Worm (Caenorhabditis elegans) whole organism, L4 larva: ENCODE data around the gene H06I04.6.

Source experiments
- F44E2.7 ChIP-seq: fragments of 200-800 bp; sonication (Bioruptor generic); IDR thresholded peaks from 2 replicates; pipeline ENCODE4 v2.1.2; 2022; ENCODE audit warnings: missing genetic modification characterization, missing compliant biosample characterization
- R02D3.7 ChIP-seq: fragments of 150-350 bp; sonication (generic microtip); optimal IDR thresholded peaks from 3 replicates; lab custom pipeline; 2014; ENCODE audit warnings: missing biosample characterization, missing genetic modification characterization
- Y105C5A.15 ChIP-seq: fragments of 200-800 bp; sonication (Bioruptor generic); IDR thresholded peaks from 2 replicates; pipeline ENCODE4 v1.3.6; 2022; ENCODE audit warnings: missing genetic modification characterization, missing compliant biosample characterization
- Y48G9A.11 ChIP-seq: fragments of 200-800 bp; sonication (Bioruptor generic); IDR thresholded peaks from 2 replicates; pipeline ENCODE4 v1.3.6; 2022; ENCODE audit warnings: missing genetic modification reagents, missing genetic modification characterization, missing compliant biosample characterization
- Y5F2A.4 ChIP-seq: fragments of 200-800 bp; sonication (Bioruptor generic); optimal IDR thresholded peaks from 2 replicates; lab custom pipeline; 2018; ENCODE audit warnings: mild to moderate bottlenecking, missing genetic modification characterization, missing compliant biosample characterization
- ama-1 ChIP-seq: fragments of 150-350 bp; optimal IDR thresholded peaks from 2 replicates; lab custom pipeline; 2014; ENCODE audit warnings: inconsistent platforms, mixed read lengths
- arid-1 ChIP-seq: fragments of 200-800 bp; sonication (Bioruptor generic); conservative IDR thresholded peaks from 2 replicates; pipeline ENCODE4 v1.3.6; 2022; ENCODE audit warnings: missing genetic modification reagents, missing genetic modification characterization, missing compliant biosample characterization
- ceh-28 ChIP-seq: fragments of 150-350 bp; optimal IDR thresholded peaks from 2 replicates; lab custom pipeline; 2014; ENCODE audit warnings: missing biosample characterization, missing genetic modification reagents, missing genetic modification characterization
- ceh-44 ChIP-seq: fragments of 200-800 bp; sonication (Bioruptor generic); IDR thresholded peaks from 2 replicates; pipeline ENCODE4 v1.3.6; 2022; ENCODE audit warnings: missing genetic modification reagents, missing genetic modification characterization, missing compliant biosample characterization
- ceh-82 ChIP-seq: sonication (generic microtip); optimal IDR thresholded peaks from 2 replicates; lab custom pipeline; 2017; ENCODE audit warnings: missing biosample characterization, missing genetic modification characterization
- daf-19 ChIP-seq: fragments of 200-800 bp; sonication (Bioruptor generic); conservative IDR thresholded peaks from 2 replicates; pipeline ENCODE4 v1.3.6; 2022; ENCODE audit warnings: missing genetic modification characterization, missing compliant biosample characterization
- dmd-6 ChIP-seq: fragments of 200-800 bp; sonication (Bioruptor generic); IDR thresholded peaks from 2 replicates; pipeline ENCODE4 v1.3.6; 2022; ENCODE audit warnings: missing genetic modification reagents, missing genetic modification characterization, missing compliant biosample characterization
- dmd-8 ChIP-seq: fragments of 200-800 bp; sonication (Bioruptor generic); IDR thresholded peaks from 2 replicates; pipeline ENCODE4 v1.3.6; 2022; ENCODE audit warnings: missing genetic modification characterization, missing compliant biosample characterization
- duxl-1 ChIP-seq: sonication (generic microtip); optimal IDR thresholded peaks from 2 replicates; lab custom pipeline; 2016; ENCODE audit warnings: mild to moderate bottlenecking, missing genetic modification characterization, moderate library complexity, missing compliant biosample characterization; ENCODE audit not compliant: poor library complexity
- fkh-10 ChIP-seq: fragments of 150-350 bp; optimal IDR thresholded peaks from 2 replicates; lab custom pipeline; 2014; ENCODE audit warnings: missing biosample characterization, missing genetic modification reagents, missing genetic modification characterization
- hlh-11 ChIP-seq: fragments of 200-800 bp; sonication (Bioruptor generic); optimal IDR thresholded peaks from 2 replicates; lab custom pipeline; 2018; ENCODE audit warnings: mild to moderate bottlenecking, missing genetic modification characterization, missing compliant biosample characterization
- hlh-30 ChIP-seq: sonication (generic microtip); optimal IDR thresholded peaks from 2 replicates; lab custom pipeline; 2017; ENCODE audit warnings: antibody characterized with exemption, mild to moderate bottlenecking, missing genetic modification characterization, missing compliant biosample characterization; ENCODE audit not compliant: insufficient read depth
- lim-7 ChIP-seq: fragments of 200-800 bp; sonication (Bioruptor generic); IDR thresholded peaks from 2 replicates; pipeline ENCODE4 v1.3.6; 2022; ENCODE audit warnings: missing genetic modification characterization, missing compliant biosample characterization
- lin-29 ChIP-seq: fragments of 200-800 bp; sonication (Bioruptor generic); IDR thresholded peaks from 2 replicates; pipeline ENCODE4 v1.3.6; 2022; ENCODE audit warnings: missing genetic modification reagents, missing genetic modification characterization, missing compliant biosample characterization
- mep-1 ChIP-seq: fragments of 150-350 bp; sonication (generic microtip); optimal IDR thresholded peaks from 3 replicates; lab custom pipeline; 2014; ENCODE audit warnings: missing biosample characterization, missing genetic modification characterization
- mxl-2 ChIP-seq: fragments of 200-800 bp; sonication (Bioruptor generic); conservative IDR thresholded peaks from 2 replicates; pipeline ENCODE4 v1.3.6; 2022; ENCODE audit warnings: missing genetic modification reagents, missing genetic modification characterization, missing compliant biosample characterization
- mxl-3 ChIP-seq: fragments of 200-800 bp; sonication (Bioruptor generic); optimal IDR thresholded peaks from 2 replicates; lab custom pipeline; 2018; ENCODE audit warnings: mild to moderate bottlenecking, missing genetic modification characterization, missing compliant biosample characterization
- nhr-48 ChIP-seq: sonication (generic microtip); optimal IDR thresholded peaks from 2 replicates; lab custom pipeline; 2016; ENCODE audit warnings: mild to moderate bottlenecking, missing genetic modification characterization, missing compliant biosample characterization
- php-3 ChIP-seq: fragments of 200-800 bp; sonication (Bioruptor generic); IDR thresholded peaks from 2 replicates; pipeline ENCODE4 v1.3.6; 2022; ENCODE audit warnings: missing genetic modification reagents, missing genetic modification characterization, missing compliant biosample characterization
- rbr-2 ChIP-seq: sonication (generic microtip); optimal IDR thresholded peaks from 2 replicates; lab custom pipeline; 2016; ENCODE audit warnings: missing genotype, missing genetic modification characterization, missing compliant biosample characterization
- sdz-12 ChIP-seq: fragments of 200-800 bp; sonication (Bioruptor generic); optimal IDR thresholded peaks from 2 replicates; lab custom pipeline; 2018; ENCODE audit warnings: mild to moderate bottlenecking, missing genetic modification characterization, missing compliant biosample characterization
- snpc-1.2 ChIP-seq: fragments of 200-800 bp; sonication (Bioruptor generic); IDR thresholded peaks from 2 replicates; pipeline ENCODE4 v1.3.6; 2022; ENCODE audit warnings: missing genetic modification reagents, missing genetic modification characterization, missing compliant biosample characterization
- tag-97 ChIP-seq: fragments of 200-800 bp; sonication (Bioruptor generic); IDR thresholded peaks from 2 replicates; pipeline ENCODE4 v1.3.6; 2022; ENCODE audit warnings: missing genetic modification characterization, missing compliant biosample characterization
- unc-62 ChIP-seq, 3 experiments: fragments of 150-350 bp in 1 of 3; sonication (generic microtip); optimal IDR thresholded peaks in 2 of 3; peaks in 1 of 3; 1 replicate in 1 of 3; 2 replicates in 2 of 3; lab custom pipeline; 2014 to 2017; ENCODE audit warnings: missing biosample characterization in 3 of 3, missing genetic modification characterization in 3 of 3, missing genetic modification reagents in 3 of 3, missing genotype in 1 of 3
- vab-7 ChIP-seq: fragments of 200-800 bp; sonication (Bioruptor generic); IDR thresholded peaks from 2 replicates; pipeline ENCODE4 v1.3.6; 2022; ENCODE audit warnings: missing genetic modification reagents, missing genetic modification characterization, missing compliant biosample characterization
- zip-2 ChIP-seq: fragments of 150-350 bp; optimal IDR thresholded peaks from 2 replicates; lab custom pipeline; 2014; ENCODE audit warnings: missing biosample characterization, missing genetic modification characterization
- ztf-11 ChIP-seq: fragments of 150-350 bp; optimal IDR thresholded peaks from 2 replicates; lab custom pipeline; 2014; ENCODE audit warnings: missing biosample characterization, missing genetic modification characterization

H06I04.6 gene

DNA sequence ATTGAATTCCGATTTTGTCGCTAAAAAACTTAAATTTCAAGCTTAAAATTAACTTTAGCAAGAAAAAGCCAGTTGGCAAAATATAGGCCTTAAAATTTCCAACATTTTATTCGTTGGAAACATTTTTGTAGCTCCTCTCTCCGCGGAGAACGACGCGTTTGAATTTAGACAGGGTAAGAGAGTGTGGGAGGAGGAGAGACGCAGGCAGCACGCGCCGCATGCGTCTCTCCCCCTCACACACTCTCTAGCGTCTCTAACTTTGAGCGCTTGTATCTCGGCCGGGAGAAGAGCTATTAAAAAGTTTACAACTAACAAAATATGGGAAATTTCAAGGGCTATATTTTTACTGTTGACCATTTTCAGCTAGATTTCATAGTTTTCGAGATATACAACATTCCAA is 2.9 kb downstream of the H06I04.6 start:
- TF ChIP-seq lim-7 (GFP tag; lab: Robert Waterston, UW) (no peak), mep-1 (no peak), vab-7 (GFP tag; lab: Robert Waterston, UW) (no peak), daf-19 (GFP tag; lab: Robert Waterston, UW) (no peak), fkh-10 (GFP tag; lab: Kevin White, UChicago) (no peak), mxl-2 (no peak), hlh-30 (no peak)

DNA sequence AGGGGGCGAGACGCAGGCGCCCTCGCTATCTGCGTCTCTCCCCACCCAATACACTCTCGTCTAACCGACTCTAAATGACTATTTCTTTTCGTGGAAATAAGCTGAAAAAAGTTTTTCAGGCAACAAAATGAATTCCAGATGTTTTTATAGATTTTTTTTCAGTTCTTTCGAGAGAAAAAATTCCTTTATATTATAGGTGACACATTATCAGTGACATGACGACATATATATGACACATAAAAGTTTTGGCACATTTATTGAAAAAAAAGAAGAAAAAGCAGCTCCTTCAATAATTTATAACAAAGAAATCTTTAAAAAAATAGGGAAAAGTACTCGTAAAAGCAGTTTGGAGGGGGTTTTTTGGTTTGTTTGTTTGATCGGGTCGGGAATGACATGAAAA is 3.9 kb downstream of the H06I04.6 start, which contains the start of gene fipr-29:
TSS of gene fipr-29 (minus strand) at position 101 of the 400 bp plus-strand sequence.
- TF ChIP-seq Y48G9A.11 = no peak
- no peak for TF ChIP-seq snpc-1.2 (GFP tag; lab: Robert Waterston, UW)
- no peak for TF ChIP-seq Y5F2A.4
- no peak for TF ChIP-seq unc-62 (GFP tag; optimal IDR thresholded peaks at IDR 0.05 in 1 of 2; lab: Kevin White, UChicago)
- no peak for TF ChIP-seq unc-62 (tag; optimal IDR thresholded peaks at IDR 0.05; lab: Kevin White, UChicago)
- no peak for TF ChIP-seq ceh-82 (tag; lab: Kevin White, UChicago)
- no peak for TF ChIP-seq arid-1 (GFP tag; lab: Robert Waterston, UW)
- no peak for TF ChIP-seq tag-97 (GFP tag; lab: Robert Waterston, UW)

- TF ChIP-seq hlh-11 (tag; lab: Kevin White, UChicago) (no peak), snpc-1.2 (GFP tag; lab: Robert Waterston, UW) (0 out of 2 replicates have a peak, but pooled peaks have one; percentile 44), ceh-44 (GFP tag; lab: Robert Waterston, UW) (0 out of 2 replicates have a peak, but pooled peaks have one; percentile 15)
Observed at ce11 chrIII:3055878-3056277, 8.3 kb downstream of the H06I04.6 start.

- TF ChIP-seq php-3 (no peak), lin-29 (GFP tag; lab: Robert Waterston, UW) (no peak), Y105C5A.15 (GFP tag; lab: Robert Waterston, UW) (no peak), nhr-48 (no peak), duxl-1 (tag; lab: Kevin White, UChicago) (no peak), rbr-2 (tag; lab: Kevin White, UChicago) (no peak), R02D3.7 (tag; lab: Kevin White, UChicago) (no peak), F44E2.7 (GFP tag; lab: Robert Waterston, UW) (no peak), ama-1 (no peak), unc-62 (GFP tag; optimal IDR thresholded peaks at IDR 0.05 in 1 of 2; lab: Kevin White, UChicago) (no peak), unc-62 (tag; optimal IDR thresholded peaks at IDR 0.05; lab: Kevin White, UChicago) (no peak), dmd-6 (no peak), tag-97 (GFP tag; lab: Robert Waterston, UW) (no peak), mxl-3 (no peak), ceh-44 (GFP tag; lab: Robert Waterston, UW) (no peak), sdz-12 (GFP tag; lab: Kevin White, UChicago) (no peak), zip-2 (tag; lab: Kevin White, UChicago) (no peak)
Observed at ce11 chrIII:3047909-3048308, 16.2 kb downstream of the H06I04.6 start.

- TF ChIP-seq ceh-28 (tag; lab: Kevin White, UChicago) (peak; percentile 42), ztf-11 (no peak), dmd-8 (GFP tag; lab: Robert Waterston, UW) (no peak), snpc-1.2 (GFP tag; lab: Robert Waterston, UW) (no peak), fkh-10 (GFP tag; lab: Kevin White, UChicago) (no peak)
Observed at ce11 chrIII:3047040-3047439, 17.1 kb downstream of the H06I04.6 start, which contains the start of gene cutl-25. cutl-25 (minus strand) TSS chrIII:3047140.
